Worm (Caenorhabditis elegans) whole organism, L4 larva: ENCODE measurements around the gene ugt-64.

Experiments
- aha-1 ChIP-seq: fragments of 150-350 bp; peaks from one replicate; lab custom pipeline; 2014; ENCODE audit warnings: missing biosample characterization, missing genetic modification characterization
- ama-1 ChIP-seq: fragments of 150-350 bp; optimal IDR thresholded peaks from 2 replicates; lab custom pipeline; 2014; ENCODE audit warnings: inconsistent platforms, mixed read lengths
- dmd-6 ChIP-seq: fragments of 200-800 bp; sonication (Bioruptor generic); IDR thresholded peaks from 2 replicates; pipeline ENCODE4 v1.3.6; 2022; ENCODE audit warnings: missing genetic modification reagents, missing genetic modification characterization, missing compliant biosample characterization
- dpl-1 ChIP-seq: fragments of 150-350 bp; optimal IDR thresholded peaks from 2 replicates; lab custom pipeline; 2014; ENCODE audit warnings: missing biosample characterization, missing genetic modification reagents, missing genetic modification characterization
- dve-1 ChIP-seq: sonication (generic microtip); optimal IDR thresholded peaks from 2 replicates; lab custom pipeline; 2017; ENCODE audit warnings: antibody characterized with exemption, mild to moderate bottlenecking, missing genetic modification characterization, missing compliant biosample characterization; ENCODE audit not compliant: insufficient read depth
- fkh-10 ChIP-seq: fragments of 150-350 bp; optimal IDR thresholded peaks from 2 replicates; lab custom pipeline; 2014; ENCODE audit warnings: missing biosample characterization, missing genetic modification reagents, missing genetic modification characterization
- lin-13 ChIP-seq: fragments of 150-350 bp; optimal IDR thresholded peaks from 2 replicates; lab custom pipeline; 2014; ENCODE audit warnings: missing biosample characterization, missing genetic modification reagents, missing genetic modification characterization
- mep-1 ChIP-seq: fragments of 150-350 bp; sonication (generic microtip); optimal IDR thresholded peaks from 3 replicates; lab custom pipeline; 2014; ENCODE audit warnings: missing biosample characterization, missing genetic modification characterization
- unc-39 ChIP-seq: sonication (generic microtip); optimal IDR thresholded peaks from 2 replicates; lab custom pipeline; 2017; ENCODE audit warnings: missing biosample characterization, missing genetic modification characterization

DNA sequence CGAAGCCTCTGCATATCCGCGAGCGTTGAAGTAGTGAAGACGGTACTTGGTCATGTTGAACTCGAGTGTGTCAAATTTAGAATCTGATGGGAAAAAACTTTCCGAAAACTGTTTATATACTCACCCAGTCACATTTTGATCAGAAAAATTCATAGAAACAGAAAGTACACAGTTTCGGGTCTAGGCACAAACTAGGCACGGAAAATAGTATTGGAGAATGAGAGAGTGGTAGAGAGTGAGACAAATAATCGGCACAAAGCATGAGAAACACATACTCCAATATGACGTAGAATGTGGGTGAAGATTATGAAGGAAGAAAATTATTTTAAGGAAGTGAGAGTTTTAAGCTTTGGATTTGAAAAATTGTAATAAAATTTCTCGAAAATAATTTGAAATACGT is 37.7 kb downstream of the ugt-64 start, which contains the start of gene gst-33:
- TF ChIP-seq fkh-10 (GFP tag; lab: Kevin White, UChicago), result no peak
- no peak for TF ChIP-seq unc-39 (tag; lab: Kevin White, UChicago)
- TF ChIP-seq dve-1, result no peak
- no peak for TF ChIP-seq aha-1 (tag; lab: Kevin White, UChicago)
- TF ChIP-seq lin-13 (GFP tag; lab: Kevin White, UChicago), result no peak
- TF ChIP-seq dmd-6 (GFP tag; lab: Robert Waterston, UW), result no peak
- no peak for TF ChIP-seq dpl-1 (GFP tag; lab: Kevin White, UChicago)
- TF ChIP-seq mep-1 (tag; lab: Kevin White, UChicago), result no peak
- TF ChIP-seq ama-1 (lab: Kevin White, UChicago), result no peak
